Fruit fly (Drosophila melanogaster) whole organism: Measurements from ENCODE around the gene CG16995.

Source experiments
- CG8478 ChIP-seq: fragments of >200 bp; optimal IDR thresholded peaks from 2 replicates; lab custom pipeline; 2018; ENCODE audit warnings: inconsistent platforms
- EcR ChIP-seq, 2 experiments: fragments of >200 bp; optimal IDR thresholded peaks; 2 replicates each; lab custom pipeline; 2017; ENCODE audit warnings: missing biosample characterization in 2 of 2, missing genetic modification characterization in 2 of 2, missing genetic modification reagents in 2 of 2
- usp ChIP-seq: fragments of >200 bp; optimal IDR thresholded peaks from 2 replicates; lab custom pipeline; 2017; ENCODE audit warnings: missing biosample characterization, missing genetic modification characterization, mixed read lengths

DNA sequence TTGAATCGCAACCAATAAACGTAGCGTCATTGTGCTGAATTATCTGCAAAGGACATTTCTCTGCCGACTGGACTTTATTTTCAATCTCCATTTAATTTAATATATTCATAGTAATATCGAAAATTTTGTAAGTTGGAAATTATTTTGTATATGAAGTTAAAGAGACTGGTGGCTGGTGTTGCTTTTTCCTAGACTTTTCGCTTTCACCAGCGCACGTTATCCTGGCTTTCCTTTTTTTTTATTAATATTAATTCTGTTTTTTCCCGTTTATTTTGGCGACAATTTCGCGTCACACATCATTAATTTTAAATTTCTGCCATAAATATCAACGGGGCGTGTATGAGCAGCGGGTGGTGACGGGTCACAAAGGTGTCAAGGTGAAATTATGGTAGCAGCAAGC lies 42.5 kb upstream of the CG16995 start, which contains the start of gene CG34049:
- no peak for TF ChIP-seq usp
- no peak for TF ChIP-seq CG8478
- TF ChIP-seq EcR (GFP tag; optimal IDR thresholded peaks at IDR 0.05; lab: Kevin White, UChicago), result no peak
